Fruit fly (Drosophila melanogaster): ENCODE measurements around the gene CG45071.
A peak's percentile ranks its signal among the peaks of the same experiment; 100 is the strongest.

Gene CG45071

DNA sequence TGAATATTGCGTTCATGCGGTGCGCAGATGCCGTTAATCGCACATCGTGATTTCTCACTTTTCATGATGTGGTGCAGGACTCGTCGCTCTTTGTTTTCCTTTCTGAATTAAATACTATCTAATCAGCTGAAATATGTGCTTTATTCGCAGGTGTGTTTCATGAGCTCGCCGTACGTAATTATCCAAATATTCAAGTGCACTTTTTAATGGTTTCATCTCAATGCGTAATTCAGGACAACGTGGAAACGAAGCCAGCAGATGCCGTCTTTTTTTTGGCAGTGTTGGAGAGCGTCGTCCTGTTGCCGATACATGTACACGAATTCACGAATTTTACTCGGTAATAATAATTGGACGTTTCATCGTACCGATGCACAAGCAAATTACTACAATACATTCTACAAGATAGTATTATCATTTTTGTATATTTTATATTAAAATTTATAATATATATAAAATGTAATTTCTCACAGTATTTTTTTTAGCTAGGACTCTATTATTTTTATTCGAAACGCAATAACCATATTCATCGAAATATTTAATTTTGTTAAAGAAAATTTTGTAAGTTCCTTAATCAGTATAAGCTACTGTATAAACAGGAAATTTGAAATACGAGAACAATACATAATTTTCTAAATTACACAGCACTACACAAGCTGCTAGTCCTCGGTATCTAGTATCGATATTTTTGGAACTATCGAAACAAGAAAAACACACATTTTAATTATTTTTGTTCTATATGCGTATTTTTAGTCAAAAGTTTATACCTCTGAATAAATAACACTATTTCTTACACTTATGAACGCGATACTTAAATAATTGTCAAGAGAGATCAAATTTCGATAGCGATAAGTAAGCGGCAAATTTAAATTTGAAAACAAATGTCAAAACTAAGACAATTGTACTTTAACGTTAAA, 31.2 kb downstream of the CG45071 start, which contains the start of gene CG12316 (continued):
- TF ChIP-seq Gug (GFP tag; IDR thresholded peaks at IDR 0.05) (peak; percentile 84), CG34406 (GFP tag; optimal IDR thresholded peaks at IDR 0.05) (peak; percentile 94), CG3919 (GFP tag; optimal IDR thresholded peaks at IDR 0.05) (peak; percentile 97), achi (GFP tag; optimal IDR thresholded peaks at IDR 0.05) (peak; percentile 95), Hr39 (GFP tag; optimal IDR thresholded peaks at IDR 0.05) (peak; percentile 96), CG32006 (GFP tag; optimal IDR thresholded peaks at IDR 0.05) (peak; percentile 95), CG8319 (GFP tag; optimal IDR thresholded peaks at IDR 0.05) (peak; percentile 94), CG8632 (GFP tag; optimal IDR thresholded peaks at IDR 0.05) (peak; percentile 94), salr (GFP tag; optimal IDR thresholded peaks at IDR 0.05) (peak; percentile 90 to 91), CG10669 (GFP tag; optimal IDR thresholded peaks at IDR 0.05) (peak; percentile 95), topi (GFP tag; optimal IDR thresholded peaks at IDR 0.05) (peak; percentile 97), CG15336 (GFP tag; IDR thresholded peaks at IDR 0.05) (peak; percentile 96), CG11902 (GFP tag; optimal IDR thresholded peaks at IDR 0.05) (peak; percentile 83), pdm3 (GFP tag; optimal IDR thresholded peaks at IDR 0.05) (peak; percentile 95), CG7368 (GFP tag; optimal IDR thresholded peaks at IDR 0.05) (peak; percentile 95), CG8119 (GFP tag; IDR thresholded peaks at IDR 0.05) (peak; percentile 96), svp (GFP tag) (peak; percentile 98), dac (GFP tag; optimal IDR thresholded peaks at IDR 0.05) (peak; percentile 93), Lpt (GFP tag; optimal IDR thresholded peaks at IDR 0.05) (peak; percentile 85), vri (GFP tag; optimal IDR thresholded peaks at IDR 0.05) (peak; percentile 95), Blimp-1 (GFP tag; optimal IDR thresholded peaks at IDR 0.05) (peak; percentile 81), cyc (GFP tag; optimal IDR thresholded peaks at IDR 0.05) (peak; percentile 95), OdsH (GFP tag; optimal IDR thresholded peaks at IDR 0.05) (peak; percentile 94), Sox15 (GFP tag; optimal IDR thresholded peaks at IDR 0.05) (peak; percentile 91), ss (GFP tag; optimal IDR thresholded peaks at IDR 0.05) (peak; percentile 96), fd85E (GFP tag; optimal IDR thresholded peaks at IDR 0.05) (peak; percentile 93), CG11762 (GFP tag; optimal IDR thresholded peaks at IDR 0.05; ENCODE audit: insufficient read depth) (peak; percentile 88), fd59A (GFP tag; optimal IDR thresholded peaks at IDR 0.05) (peak; percentile 91), CG6276 (GFP tag; optimal IDR thresholded peaks at IDR 0.05) (peak; percentile 95), net (GFP tag; optimal IDR thresholded peaks at IDR 0.05) (peak; percentile 94), CG3032 (tag; optimal IDR thresholded peaks at IDR 0.05) (peak; percentile 93), CG6163 (GFP tag; IDR thresholded peaks at IDR 0.05) (peak; percentile 95), Smox (GFP tag; optimal IDR thresholded peaks at IDR 0.05) (peak; percentile 95), CG10631 (GFP tag; optimal IDR thresholded peaks at IDR 0.05) (peak; percentile 92), Ets96B (tag; optimal IDR thresholded peaks at IDR 0.05) (peak; percentile 94), Sox14 (GFP tag; optimal IDR thresholded peaks at IDR 0.05) (peak; percentile 97), lz (GFP tag; optimal IDR thresholded peaks at IDR 0.05) (peak; percentile 98), Ets21C (GFP tag; optimal IDR thresholded peaks at IDR 0.05) (peak; percentile 94), CG6808 (GFP tag; optimal IDR thresholded peaks at IDR 0.05) (peak; percentile 95), CG16779 (tag; optimal IDR thresholded peaks at IDR 0.05) (peak; percentile 93), spab (GFP tag; optimal IDR thresholded peaks at IDR 0.05) (peak; percentile 94)

Measured in whole organism, prepupa.